Worm (Caenorhabditis elegans) whole organism, L2 larva: ENCODE results near the gene sru-8.

Experiments
- F13H6.1 ChIP-seq: sonication (generic microtip); optimal IDR thresholded peaks from 2 replicates; lab custom pipeline; 2016; ENCODE audit warnings: missing genetic modification characterization, missing compliant biosample characterization
- dmd-4 ChIP-seq: sonication (generic microtip); optimal IDR thresholded peaks from 2 replicates; lab custom pipeline; 2017; ENCODE audit warnings: missing biosample characterization, missing genetic modification characterization
- elt-1 ChIP-seq: fragments of 150-350 bp; optimal IDR thresholded peaks from 2 replicates; lab custom pipeline; 2014; ENCODE audit warnings: missing biosample characterization, missing genetic modification characterization
- nhr-21 ChIP-seq: fragments of 150-350 bp; optimal IDR thresholded peaks from 2 replicates; lab custom pipeline; 2014; ENCODE audit warnings: missing biosample characterization, missing genetic modification characterization
- snpc-4 ChIP-seq: fragments of 150-350 bp; optimal IDR thresholded peaks from 2 replicates; lab custom pipeline; 2014; ENCODE audit warnings: missing biosample characterization, missing genetic modification characterization

- TF ChIP-seq F13H6.1 (tag; lab: Kevin White, UChicago) (no peak), nhr-21 (tag; lab: Kevin White, UChicago) (no peak), elt-1 (tag; lab: Kevin White, UChicago) (no peak), snpc-4 (no peak), dmd-4 (no peak)
These were observed 27.7 kb downstream of the sru-8 start, which contains the start of gene srab-18 for ce11 chrV:9871339-9871738.
